Fruit fly (Drosophila melanogaster) whole organism, embryonic: ENCODE data around the gene CG7953.

Experiments
- ATbp ChIP-seq: fragments of 200-800 bp; sonication (Bioruptor generic); optimal IDR thresholded peaks from 2 replicates; lab custom pipeline; 2017; ENCODE audit warnings: missing biosample characterization, mild to moderate bottlenecking, missing genetic modification characterization, missing genetic modification reagents
- Asciz ChIP-seq: fragments of 200-800 bp; sonication (Bioruptor generic); optimal IDR thresholded peaks from 2 replicates; lab custom pipeline; 2017; ENCODE audit warnings: missing biosample characterization, mild to moderate bottlenecking, missing genetic modification characterization, missing genetic modification reagents
- B-H2 ChIP-seq: fragments of 200-800 bp; sonication (Bioruptor generic); optimal IDR thresholded peaks from 2 replicates; lab custom pipeline; 2018; ENCODE audit warnings: missing biosample characterization, mild to moderate bottlenecking, missing genetic modification characterization
- Bdp1 ChIP-seq: fragments of 200-800 bp; sonication (Bioruptor generic); optimal IDR thresholded peaks from 3 replicates; lab custom pipeline; 2016; ENCODE audit warnings: missing biosample characterization, missing genetic modification characterization
- CG10462 ChIP-seq: fragments of 200-800 bp; sonication (Bioruptor generic); optimal IDR thresholded peaks from 2 replicates; lab custom pipeline; 2016; ENCODE audit warnings: missing biosample characterization, missing genetic modification characterization
- CG11504 ChIP-seq: fragments of 200-800 bp; sonication (Bioruptor generic); optimal IDR thresholded peaks from 3 replicates; lab custom pipeline; 2019; ENCODE audit warnings: missing biosample characterization, mild to moderate bottlenecking, missing genetic modification characterization, moderate library complexity
- CG15011 ChIP-seq: fragments of 200-800 bp; sonication (Bioruptor generic); optimal IDR thresholded peaks from 3 replicates; lab custom pipeline; 2018; ENCODE audit warnings: missing biosample characterization, mild to moderate bottlenecking, missing genetic modification characterization
- CG17802 ChIP-seq: fragments of 200-800 bp; sonication (Bioruptor generic); optimal IDR thresholded peaks from 2 replicates; lab custom pipeline; 2018; ENCODE audit warnings: missing biosample characterization, mild to moderate bottlenecking, missing genetic modification characterization, moderate library complexity
- CG18262 ChIP-seq: fragments of 200-800 bp; optimal IDR thresholded peaks from 3 replicates; lab custom pipeline; 2019; ENCODE audit warnings: missing biosample characterization, mild to moderate bottlenecking, missing genetic modification characterization, moderate library complexity
- CG2199 ChIP-seq: fragments of 200-800 bp; sonication (Bioruptor generic); IDR thresholded peaks from 3 replicates; pipeline ENCODE4 v1.3.6; 2022; ENCODE audit warnings: missing biosample characterization, missing genetic modification characterization
- CG4424 ChIP-seq: fragments of 200-800 bp; sonication (Bioruptor generic); optimal IDR thresholded peaks from 3 replicates; lab custom pipeline; 2016; ENCODE audit warnings: missing biosample characterization, missing genetic modification characterization
- CG4730 ChIP-seq: fragments of 200-800 bp; sonication (Bioruptor generic); IDR thresholded peaks from 2 replicates; pipeline ENCODE4 v1.3.6; 2022; ENCODE audit warnings: missing biosample characterization, missing genetic modification characterization
- CG5953 ChIP-seq: fragments of 200-800 bp; sonication (Bioruptor generic); IDR thresholded peaks from 2 replicates; pipeline ENCODE4 v1.3.6; 2022; ENCODE audit warnings: missing biosample characterization, missing genetic modification characterization
- CG6272 ChIP-seq: fragments of 200-800 bp; sonication (Bioruptor generic); IDR thresholded peaks from 2 replicates; pipeline ENCODE4 v1.3.6; 2022; ENCODE audit warnings: missing biosample characterization, missing genetic modification characterization
- CG6683 ChIP-seq: fragments of 200-800 bp; sonication (Bioruptor generic); optimal IDR thresholded peaks from 2 replicates; lab custom pipeline; 2017; ENCODE audit warnings: missing biosample characterization, mild to moderate bottlenecking, missing genetic modification characterization, missing genetic modification reagents
- CG7271 ChIP-seq: fragments of 200-800 bp; sonication (Bioruptor generic); optimal IDR thresholded peaks from 2 replicates; lab custom pipeline; 2018; ENCODE audit warnings: missing biosample characterization, mild to moderate bottlenecking, missing genetic modification characterization, moderate library complexity
- CG9932 ChIP-seq: fragments of 200-800 bp; sonication (Bioruptor generic); IDR thresholded peaks from 2 replicates; pipeline ENCODE4 v1.3.6; 2022; ENCODE audit warnings: missing biosample characterization, missing genetic modification characterization
- CoRest ChIP-seq: fragments of 200-800 bp; sonication (Bioruptor generic); optimal IDR thresholded peaks from 3 replicates; lab custom pipeline; 2018; ENCODE audit warnings: missing biosample characterization, mild to moderate bottlenecking, missing genetic modification characterization, moderate library complexity
- CrebB ChIP-seq: fragments of 200-800 bp; sonication (Bioruptor generic); optimal IDR thresholded peaks from 3 replicates; lab custom pipeline; 2018; ENCODE audit warnings: missing biosample characterization, mild to moderate bottlenecking, missing genetic modification characterization
- Dek ChIP-seq: fragments of 200-800 bp; sonication (Bioruptor generic); optimal IDR thresholded peaks from 3 replicates; lab custom pipeline; 2019; ENCODE audit warnings: missing biosample characterization, mild to moderate bottlenecking, missing genetic modification characterization, moderate library complexity
- Dfd ChIP-seq, 2 experiments: fragments of >200 bp; optimal IDR thresholded peaks; 2 replicates each; lab custom pipeline; 2017; ENCODE audit warnings: missing biosample characterization in 2 of 2, missing genetic modification characterization in 2 of 2
- Dip3 ChIP-seq: fragments of 200-800 bp; sonication (Bioruptor generic); optimal IDR thresholded peaks from 3 replicates; lab custom pipeline; 2016; ENCODE audit warnings: missing biosample characterization, missing genetic modification characterization
- Ets97D ChIP-seq: fragments of 200-800 bp; sonication (Bioruptor generic); optimal IDR thresholded peaks from 3 replicates; lab custom pipeline; 2016; ENCODE audit warnings: missing biosample characterization, missing genetic modification characterization
- Hmr ChIP-seq: fragments of 200-800 bp; sonication (Bioruptor generic); optimal IDR thresholded peaks from 3 replicates; lab custom pipeline; 2017; ENCODE audit warnings: mild to moderate bottlenecking, missing biosample characterization, missing genetic modification reagents, missing genetic modification characterization
- Hr39 ChIP-seq: fragments of >200 bp; optimal IDR thresholded peaks from 2 replicates; lab custom pipeline; 2017
- Hr51 ChIP-seq, 2 experiments: fragments of 200-800 bp; sonication (Bioruptor generic); optimal IDR thresholded peaks; 2 replicates in 1 of 2; 3 replicates in 1 of 2; lab custom pipeline; 2016 to 2018; ENCODE audit warnings: missing biosample characterization in 2 of 2, missing genetic modification characterization in 2 of 2, mild to moderate bottlenecking in 1 of 2, moderate library complexity in 1 of 2
- Lim3 ChIP-seq: fragments of 200-800 bp; sonication (Bioruptor generic); IDR thresholded peaks from 2 replicates; pipeline ENCODE4 v1.3.6; 2022; ENCODE audit warnings: missing biosample characterization, missing genetic modification characterization
- Lpt ChIP-seq: fragments of >200 bp; optimal IDR thresholded peaks from 2 replicates; lab custom pipeline; 2018; ENCODE audit warnings: missing biosample characterization, missing genetic modification characterization
- Med ChIP-seq: fragments of 200-800 bp; sonication (Bioruptor generic); peaks from one replicate; lab custom pipeline; 2016; ENCODE audit warnings: missing biosample characterization, missing genetic modification characterization, mild to moderate bottlenecking, inconsistent platforms, moderate library complexity
- Myb ChIP-seq: fragments of 200-800 bp; sonication (Bioruptor generic); optimal IDR thresholded peaks from 2 replicates; lab custom pipeline; 2016; ENCODE audit warnings: missing biosample characterization, missing genetic modification characterization
- NfI ChIP-seq: fragments of 200-800 bp; sonication (Bioruptor generic); optimal IDR thresholded peaks from 3 replicates; lab custom pipeline; 2018; ENCODE audit warnings: missing biosample characterization, mild to moderate bottlenecking, missing genetic modification characterization, moderate library complexity
- Oaz ChIP-seq: fragments of 200-800 bp; sonication (Bioruptor generic); IDR thresholded peaks from 2 replicates; pipeline ENCODE4 v1.3.6; 2022; ENCODE audit warnings: missing biosample characterization, missing genetic modification characterization
- Ravus ChIP-seq: fragments of 200-800 bp; sonication (Bioruptor generic); IDR thresholded peaks from 2 replicates; pipeline ENCODE4 v1.3.6; 2022; ENCODE audit warnings: missing biosample characterization, missing genetic modification characterization
- Vsx1 ChIP-seq: fragments of 200-800 bp; sonication (Bioruptor generic); optimal IDR thresholded peaks from 2 replicates; lab custom pipeline; 2017; ENCODE audit warnings: missing biosample characterization, mild to moderate bottlenecking, missing genetic modification characterization, missing genetic modification reagents
- Xbp1 ChIP-seq: fragments of 200-800 bp; sonication (Bioruptor generic); optimal IDR thresholded peaks from 3 replicates; lab custom pipeline; 2016; ENCODE audit warnings: missing biosample characterization, mild to moderate bottlenecking, missing genetic modification characterization
- aop ChIP-seq: fragments of 200-800 bp; sonication (Bioruptor generic); IDR thresholded peaks from 2 replicates; pipeline ENCODE4 v1.3.6; 2022; ENCODE audit warnings: missing biosample characterization, missing genetic modification characterization
- br ChIP-seq: fragments of >200 bp; optimal IDR thresholded peaks from 2 replicates; lab custom pipeline; 2017
- cato ChIP-seq: fragments of 200-800 bp; sonication (Bioruptor generic); optimal IDR thresholded peaks from 2 replicates; lab custom pipeline; 2016; ENCODE audit warnings: missing biosample characterization, missing genetic modification characterization, borderline replicate concordance
- dati ChIP-seq: fragments of 200-800 bp; sonication (Bioruptor generic); IDR thresholded peaks from 2 replicates; pipeline ENCODE4 v1.3.6; 2022; ENCODE audit warnings: missing biosample characterization, missing genetic modification characterization
- dimm ChIP-seq: fragments of 200-800 bp; sonication (Bioruptor generic); IDR thresholded peaks from 2 replicates; pipeline ENCODE4 v1.3.6; 2022; ENCODE audit warnings: missing biosample characterization, missing genetic modification characterization
- disco-r ChIP-seq: fragments of 200-800 bp; sonication (Bioruptor generic); optimal IDR thresholded peaks from 2 replicates; lab custom pipeline; 2016; ENCODE audit warnings: missing biosample characterization, missing genetic modification characterization
- exex ChIP-seq: fragments of 200-800 bp; sonication (Bioruptor generic); optimal IDR thresholded peaks from 4 replicates; lab custom pipeline; 2018; ENCODE audit warnings: missing biosample characterization, mild to moderate bottlenecking, missing genetic modification characterization, moderate library complexity
- h ChIP-seq: fragments of >200 bp; optimal IDR thresholded peaks from 2 replicates; lab custom pipeline; 2017
- hbn ChIP-seq: fragments of 200-800 bp; sonication (Bioruptor generic); IDR thresholded peaks from 2 replicates; pipeline ENCODE4 v1.3.6; 2022; ENCODE audit warnings: missing biosample characterization, missing genetic modification characterization; ENCODE audit not compliant: partially characterized antibody
- ken ChIP-seq: fragments of 200-800 bp; sonication (Bioruptor generic); IDR thresholded peaks from 3 replicates; pipeline ENCODE4 v1.3.6; 2022; ENCODE audit warnings: missing biosample characterization, missing genetic modification characterization
- pum ChIP-seq: fragments of 200-800 bp; sonication (Bioruptor generic); optimal IDR thresholded peaks from 2 replicates; lab custom pipeline; 2016; ENCODE audit warnings: missing biosample characterization, missing genetic modification characterization
- repo ChIP-seq: fragments of 200-800 bp; sonication (Bioruptor generic); optimal IDR thresholded peaks from 2 replicates; lab custom pipeline; 2016; ENCODE audit warnings: missing biosample characterization, missing genetic modification characterization
- ro ChIP-seq: fragments of 200-800 bp; sonication (Bioruptor generic); IDR thresholded peaks from 2 replicates; pipeline ENCODE4 v1.3.6; 2022; ENCODE audit warnings: missing biosample characterization, missing genetic modification characterization
- stwl ChIP-seq: fragments of 200-800 bp; sonication (Bioruptor generic); optimal IDR thresholded peaks from 3 replicates; lab custom pipeline; 2018; ENCODE audit warnings: missing biosample characterization, mild to moderate bottlenecking, missing genetic modification characterization, moderate library complexity
- tgo ChIP-seq: fragments of 200-800 bp; sonication (Bioruptor generic); IDR thresholded peaks from 3 replicates; pipeline ENCODE4 v1.3.6; 2022; ENCODE audit warnings: missing biosample characterization, missing genetic modification characterization
- tio ChIP-seq: fragments of 200-800 bp; sonication (Bioruptor generic); optimal IDR thresholded peaks from 2 replicates; lab custom pipeline; 2017; ENCODE audit warnings: missing biosample characterization, missing genetic modification characterization, inconsistent platforms
- twi ChIP-seq: fragments of 200-800 bp; optimal IDR thresholded peaks from 2 replicates; lab custom pipeline; 2019; ENCODE audit warnings: missing biosample characterization, mild to moderate bottlenecking, missing genetic modification characterization, moderate library complexity

Gene CG7953

DNA sequence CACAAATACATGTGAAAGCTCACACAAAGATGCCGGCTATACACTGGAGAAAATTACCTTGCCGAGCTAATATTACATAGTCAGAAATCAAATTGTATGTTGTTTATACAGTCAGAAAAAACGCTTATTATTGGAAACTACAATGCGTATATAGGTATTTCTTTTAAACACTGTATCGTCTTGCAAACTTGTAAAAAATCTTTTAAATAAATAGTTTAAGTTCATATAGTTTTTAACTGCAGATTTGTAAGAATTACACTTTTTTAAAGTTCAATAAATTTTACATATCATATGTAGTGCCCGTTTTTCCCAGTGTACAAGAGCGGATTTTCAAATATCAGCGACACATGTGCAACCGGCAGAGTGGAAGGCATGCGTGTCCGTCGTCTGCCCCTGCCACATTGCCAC lies 8.0 kb upstream of the CG7953 start (continued):
- TF ChIP-seq Dfd (GFP tag; optimal IDR thresholded peaks at IDR 0.05; lab: Kevin White, UChicago): peak in 1 of 2 experiments; percentile 34
- TF ChIP-seq B-H2: no peak
- TF ChIP-seq CG7271: no peak
- peak; percentile 47 for TF ChIP-seq repo
- TF ChIP-seq Dek (tag; lab: Kevin White, UChicago): peak; percentile 74
- TF ChIP-seq CG4424 (GFP tag; lab: Kevin White, UChicago): peak; percentile 81
- peak; percentile 82 for TF ChIP-seq twi (tag; lab: Kevin White, UChicago)
- peak; percentile 90 for TF ChIP-seq Xbp1 (GFP tag; lab: Kevin White, UChicago)
- no peak for TF ChIP-seq exex (tag; lab: Kevin White, UChicago)
- no peak for TF ChIP-seq ken (GFP tag; lab: Robert Waterston, UW)
- peak; percentile 49 for TF ChIP-seq Bdp1 (GFP tag; lab: Kevin White, UChicago)
- TF ChIP-seq CG5953 (GFP tag; lab: Robert Waterston, UW): peak; percentile 61
- peak; percentile 62 for TF ChIP-seq CG10462 (GFP tag; lab: Kevin White, UChicago)
- no peak for TF ChIP-seq h (lab: Kevin White, UChicago)
- peak; percentile 21 for TF ChIP-seq CG17802 (tag; lab: Kevin White, UChicago)
- peak; percentile 74 for TF ChIP-seq Hmr
- TF ChIP-seq Ravus: peak; percentile 48
- peak; percentile 74; the same call in 1 of the 3 replicates for TF ChIP-seq CG2199 (GFP tag; lab: Robert Waterston, UW)
- TF ChIP-seq disco-r: peak; percentile 42
- TF ChIP-seq CoRest: peak; percentile 94
- TF ChIP-seq Lpt: no peak
- no peak for TF ChIP-seq CrebB (tag; lab: Kevin White, UChicago)
- no peak for TF ChIP-seq Hr39 (lab: Kevin White, UChicago)
- TF ChIP-seq pum (GFP tag; lab: Kevin White, UChicago): peak; percentile 77
- peak; percentile 69 for TF ChIP-seq tio (GFP tag; lab: Kevin White, UChicago)
- TF ChIP-seq ATbp (GFP tag; lab: Kevin White, UChicago): peak; percentile 68
- TF ChIP-seq Vsx1 (GFP tag; lab: Kevin White, UChicago): peak; percentile 61
- peak; percentile 76 for TF ChIP-seq Asciz
- TF ChIP-seq CG9932 (GFP tag; lab: Robert Waterston, UW): peak; percentile 58; the same call in 1 of the 2 replicates
- TF ChIP-seq CG15011 (GFP tag; lab: Kevin White, UChicago): peak; percentile 52
- no peak for TF ChIP-seq hbn (GFP tag; lab: Robert Waterston, UW)
- TF ChIP-seq dimm (GFP tag; lab: Robert Waterston, UW): peak; percentile 52; the same call in 1 of the 2 replicates
- peak; percentile 65; the same call in 1 of the 2 replicates for TF ChIP-seq Oaz
- peak; percentile 68 for TF ChIP-seq Dip3 (GFP tag; lab: Kevin White, UChicago)
- TF ChIP-seq CG6683 (GFP tag; lab: Kevin White, UChicago): peak; percentile 29
- TF ChIP-seq ro (GFP tag; lab: Robert Waterston, UW): 0 out of 2 replicates have a peak, but pooled peaks have one; percentile 24
- TF ChIP-seq aop: no peak
- no peak for TF ChIP-seq Lim3 (GFP tag; lab: Robert Waterston, UW)
- TF ChIP-seq dati: no peak
- TF ChIP-seq Myb: peak; percentile 39
- peak; percentile 78 for TF ChIP-seq NfI
- TF ChIP-seq CG18262 (tag; lab: Kevin White, UChicago): peak; percentile 86
- peak; percentile 57 for TF ChIP-seq Ets97D (GFP tag; lab: Kevin White, UChicago)
- peak; percentile 56 for TF ChIP-seq cato (GFP tag; lab: Kevin White, UChicago)
- TF ChIP-seq CG11504: peak; percentile 95
- TF ChIP-seq br (lab: Kevin White, UChicago): no peak
- peak; percentile 23 to 88 for TF ChIP-seq Hr51 (GFP tag; optimal IDR thresholded peaks at IDR 0.05; lab: Kevin White, UChicago)
- TF ChIP-seq CG4730 (GFP tag; lab: Robert Waterston, UW): 0 out of 2 replicates have a peak, but pooled peaks have one; percentile 46
- peak; percentile 80 for TF ChIP-seq tgo (GFP tag; lab: Robert Waterston, UW)
- TF ChIP-seq CG6272 (GFP tag; lab: Robert Waterston, UW): peak; percentile 8; the same call in 1 of the 2 replicates
- no peak for TF ChIP-seq stwl (tag; lab: Kevin White, UChicago)
- TF ChIP-seq Med (GFP tag; lab: Kevin White, UChicago): peak; percentile 95
